Worm (Caenorhabditis elegans) whole organism, late embryonic: ENCODE measurements around the gene nlp-46.

Experiments
- ceh-2 ChIP-seq: sonication (generic microtip); optimal IDR thresholded peaks from 2 replicates; lab custom pipeline; 2016; ENCODE audit warnings: missing genotype, missing genetic modification characterization, missing compliant biosample characterization
- ceh-45 ChIP-seq: fragments of 200-800 bp; sonication (Bioruptor generic); IDR thresholded peaks from 2 replicates; pipeline ENCODE4 v1.3.6; 2022; ENCODE audit warnings: missing genetic modification reagents, missing genetic modification characterization, missing compliant biosample characterization
- sdc-2 ChIP-seq: sonication (generic microtip); optimal IDR thresholded peaks from 2 replicates; lab custom pipeline; 2016; ENCODE audit warnings: missing genotype, missing genetic modification characterization, missing compliant biosample characterization
- tbx-2 ChIP-seq: sonication (generic microtip); optimal IDR thresholded peaks from 2 replicates; lab custom pipeline; 2016; ENCODE audit warnings: missing genetic modification characterization, missing compliant biosample characterization
- zip-5 ChIP-seq: sonication (generic microtip); optimal IDR thresholded peaks from 2 replicates; lab custom pipeline; 2016; ENCODE audit warnings: missing genetic modification characterization, missing compliant biosample characterization

- no peak for TF ChIP-seq ceh-45
- no peak for TF ChIP-seq ceh-2 (tag; lab: Kevin White, UChicago)
- no peak for TF ChIP-seq zip-5 (tag; lab: Kevin White, UChicago)
- TF ChIP-seq tbx-2 (tag; lab: Kevin White, UChicago) = no peak
- no peak for TF ChIP-seq sdc-2
Observed at ce11 chrV:12526124-12526523, 20.0 kb upstream of the nlp-46 start.
